Worm (Caenorhabditis elegans) whole organism, L4 larva: ENCODE results near the gene slc-25A21.

ENCODE experiments used
- D1046.2 ChIP-seq: fragments of 200-800 bp; sonication (Bioruptor generic); IDR thresholded peaks from 2 replicates; pipeline ENCODE4 v1.3.6; 2022; ENCODE audit warnings: missing genetic modification characterization, missing compliant biosample characterization
- F44E2.7 ChIP-seq: fragments of 200-800 bp; sonication (Bioruptor generic); IDR thresholded peaks from 2 replicates; pipeline ENCODE4 v2.1.2; 2022; ENCODE audit warnings: missing genetic modification characterization, missing compliant biosample characterization
- R02D3.7 ChIP-seq: fragments of 150-350 bp; sonication (generic microtip); optimal IDR thresholded peaks from 3 replicates; lab custom pipeline; 2014; ENCODE audit warnings: missing biosample characterization, missing genetic modification characterization
- T26A8.4 ChIP-seq: fragments of 200-800 bp; sonication (Bioruptor generic); IDR thresholded peaks from 2 replicates; pipeline ENCODE4 v1.3.6; 2022; ENCODE audit warnings: missing genetic modification characterization, missing compliant biosample characterization
- Y48G9A.11 ChIP-seq: fragments of 200-800 bp; sonication (Bioruptor generic); IDR thresholded peaks from 2 replicates; pipeline ENCODE4 v1.3.6; 2022; ENCODE audit warnings: missing genetic modification reagents, missing genetic modification characterization, missing compliant biosample characterization
- Y5F2A.4 ChIP-seq: fragments of 200-800 bp; sonication (Bioruptor generic); optimal IDR thresholded peaks from 2 replicates; lab custom pipeline; 2018; ENCODE audit warnings: mild to moderate bottlenecking, missing genetic modification characterization, missing compliant biosample characterization
- ZK337.2 ChIP-seq: fragments of 200-800 bp; sonication (Bioruptor generic); IDR thresholded peaks from 2 replicates; pipeline ENCODE4 v1.3.6; 2022; ENCODE audit warnings: missing genetic modification reagents, missing genetic modification characterization, missing compliant biosample characterization
- ZK546.5 ChIP-seq, 2 experiments: sonication (generic microtip); optimal IDR thresholded peaks; 2 replicates each; lab custom pipeline; 2017; ENCODE audit warnings: missing biosample characterization in 2 of 2, missing genetic modification characterization in 2 of 2
- aha-1 ChIP-seq: fragments of 150-350 bp; peaks from one replicate; lab custom pipeline; 2014; ENCODE audit warnings: missing biosample characterization, missing genetic modification characterization
- ceh-44 ChIP-seq: fragments of 200-800 bp; sonication (Bioruptor generic); IDR thresholded peaks from 2 replicates; pipeline ENCODE4 v1.3.6; 2022; ENCODE audit warnings: missing genetic modification reagents, missing genetic modification characterization, missing compliant biosample characterization
- ceh-62 ChIP-seq: sonication (generic microtip); optimal IDR thresholded peaks from 2 replicates; lab custom pipeline; 2017; ENCODE audit warnings: missing biosample characterization, missing genetic modification characterization
- ceh-82 ChIP-seq: sonication (generic microtip); optimal IDR thresholded peaks from 2 replicates; lab custom pipeline; 2017; ENCODE audit warnings: missing biosample characterization, missing genetic modification characterization
- cey-2 ChIP-seq: sonication (generic microtip); optimal IDR thresholded peaks from 3 replicates; lab custom pipeline; 2017; ENCODE audit warnings: missing genetic modification characterization, mild to moderate bottlenecking, missing compliant biosample characterization, antibody characterized with exemption, borderline replicate concordance; ENCODE audit not compliant: insufficient read depth
- daf-8 ChIP-seq: fragments of 200-800 bp; sonication (Bioruptor generic); IDR thresholded peaks from 2 replicates; pipeline ENCODE4 v1.3.6; 2022; ENCODE audit warnings: missing genetic modification characterization, missing compliant biosample characterization
- dve-1 ChIP-seq: sonication (generic microtip); optimal IDR thresholded peaks from 2 replicates; lab custom pipeline; 2017; ENCODE audit warnings: antibody characterized with exemption, mild to moderate bottlenecking, missing genetic modification characterization, missing compliant biosample characterization; ENCODE audit not compliant: insufficient read depth
- egl-43 ChIP-seq: fragments of 200-800 bp; sonication (Bioruptor generic); IDR thresholded peaks from 2 replicates; pipeline ENCODE4 v1.3.6; 2022; ENCODE audit warnings: missing genetic modification reagents, missing genetic modification characterization, missing compliant biosample characterization
- hif-1 ChIP-seq, 2 experiments: sonication (generic microtip); optimal IDR thresholded peaks; 2 replicates each; lab custom pipeline; 2016 to 2017; ENCODE audit warnings: missing compliant biosample characterization in 2 of 2, missing genetic modification characterization in 2 of 2, missing genetic modification reagents in 2 of 2, missing genotype in 2 of 2, mild to moderate bottlenecking in 1 of 2
- hlh-11 ChIP-seq: fragments of 200-800 bp; sonication (Bioruptor generic); optimal IDR thresholded peaks from 2 replicates; lab custom pipeline; 2018; ENCODE audit warnings: mild to moderate bottlenecking, missing genetic modification characterization, missing compliant biosample characterization
- hlh-30 ChIP-seq: sonication (generic microtip); optimal IDR thresholded peaks from 2 replicates; lab custom pipeline; 2017; ENCODE audit warnings: antibody characterized with exemption, mild to moderate bottlenecking, missing genetic modification characterization, missing compliant biosample characterization; ENCODE audit not compliant: insufficient read depth
- lin-1 ChIP-seq: fragments of 200-800 bp; sonication (Bioruptor generic); IDR thresholded peaks from 2 replicates; pipeline ENCODE4 v1.3.6; 2022; ENCODE audit warnings: missing genetic modification reagents, missing genetic modification characterization, missing compliant biosample characterization
- lin-15B ChIP-seq: fragments of 150-350 bp; sonication (generic microtip); optimal IDR thresholded peaks from 3 replicates; lab custom pipeline; 2014; ENCODE audit warnings: missing biosample characterization, missing genetic modification characterization
- lin-29 ChIP-seq: fragments of 200-800 bp; sonication (Bioruptor generic); IDR thresholded peaks from 2 replicates; pipeline ENCODE4 v1.3.6; 2022; ENCODE audit warnings: missing genetic modification reagents, missing genetic modification characterization, missing compliant biosample characterization
- lin-39 ChIP-seq: fragments of 150-350 bp; optimal IDR thresholded peaks from 2 replicates; lab custom pipeline; 2014; ENCODE audit warnings: missing biosample characterization, missing genetic modification reagents, missing genetic modification characterization
- lir-3 ChIP-seq: sonication (generic microtip); optimal IDR thresholded peaks from 2 replicates; lab custom pipeline; 2016; ENCODE audit warnings: mild to moderate bottlenecking, missing genetic modification characterization, missing compliant biosample characterization
- lsy-2 ChIP-seq, 2 experiments: fragments of 150-350 bp in 1 of 2; sonication (generic microtip) in 1 of 2; optimal IDR thresholded peaks; 2 replicates each; lab custom pipeline; 2014 to 2017; ENCODE audit warnings: missing biosample characterization in 2 of 2, missing genetic modification characterization in 2 of 2
- mdl-1 ChIP-seq, 2 experiments: fragments of 150-350 bp in 1 of 2; sonication (generic microtip) in 1 of 2; optimal IDR thresholded peaks; 2 replicates each; lab custom pipeline; 2014 to 2017; ENCODE audit warnings: missing biosample characterization in 2 of 2, missing genetic modification characterization in 2 of 2
- mep-1 ChIP-seq: fragments of 150-350 bp; sonication (generic microtip); optimal IDR thresholded peaks from 3 replicates; lab custom pipeline; 2014; ENCODE audit warnings: missing biosample characterization, missing genetic modification characterization
- mes-2 ChIP-seq: sonication (generic microtip); optimal IDR thresholded peaks from 2 replicates; lab custom pipeline; 2016; ENCODE audit warnings: missing genotype, mild to moderate bottlenecking, missing genetic modification characterization, missing compliant biosample characterization; ENCODE audit not compliant: poor library complexity, severe bottlenecking
- nhr-102 ChIP-seq: sonication (generic microtip); optimal IDR thresholded peaks from 2 replicates; lab custom pipeline; 2016; ENCODE audit warnings: mild to moderate bottlenecking, missing genetic modification characterization, moderate library complexity, missing compliant biosample characterization
- nhr-237 ChIP-seq: sonication (generic microtip); optimal IDR thresholded peaks from 2 replicates; lab custom pipeline; 2017; ENCODE audit warnings: missing biosample characterization, missing genetic modification characterization
- nhr-41 ChIP-seq: fragments of 200-800 bp; sonication (Bioruptor generic); IDR thresholded peaks from 2 replicates; pipeline ENCODE4 v1.3.6; 2022; ENCODE audit warnings: missing genetic modification reagents, missing genetic modification characterization, missing compliant biosample characterization
- nhr-42 ChIP-seq: fragments of 200-800 bp; sonication (Bioruptor generic); IDR thresholded peaks from 2 replicates; pipeline ENCODE4 v1.3.6; 2022; ENCODE audit warnings: missing genetic modification characterization, missing compliant biosample characterization
- nhr-48 ChIP-seq: sonication (generic microtip); optimal IDR thresholded peaks from 2 replicates; lab custom pipeline; 2016; ENCODE audit warnings: mild to moderate bottlenecking, missing genetic modification characterization, missing compliant biosample characterization
- nhr-6 ChIP-seq: fragments of 150-350 bp; optimal IDR thresholded peaks from 2 replicates; lab custom pipeline; 2014; ENCODE audit warnings: missing biosample characterization, missing genetic modification characterization
- pqm-1 ChIP-seq: sonication (generic microtip); optimal IDR thresholded peaks from 2 replicates; lab custom pipeline; 2017; ENCODE audit warnings: missing biosample characterization, missing genetic modification characterization
- sdz-12 ChIP-seq: fragments of 200-800 bp; sonication (Bioruptor generic); optimal IDR thresholded peaks from 2 replicates; lab custom pipeline; 2018; ENCODE audit warnings: mild to moderate bottlenecking, missing genetic modification characterization, missing compliant biosample characterization
- set-16 ChIP-seq: fragments of 200-800 bp; sonication (Bioruptor generic); IDR thresholded peaks from 2 replicates; pipeline ENCODE4 v1.3.6; 2022; ENCODE audit warnings: missing genetic modification reagents, missing genetic modification characterization, missing compliant biosample characterization
- snpc-4 ChIP-seq: fragments of 150-350 bp; optimal IDR thresholded peaks from 2 replicates; lab custom pipeline; 2014; ENCODE audit warnings: missing biosample characterization, missing genetic modification characterization
- spr-1 ChIP-seq: sonication (generic microtip); optimal IDR thresholded peaks from 2 replicates; lab custom pipeline; 2016; ENCODE audit warnings: mild to moderate bottlenecking, missing genetic modification characterization, missing compliant biosample characterization
- spr-3 ChIP-seq: fragments of 200-800 bp; sonication (Bioruptor generic); optimal IDR thresholded peaks from 2 replicates; lab custom pipeline; 2018; ENCODE audit warnings: mild to moderate bottlenecking, missing genetic modification characterization, missing compliant biosample characterization
- zag-1 ChIP-seq: fragments of 150-350 bp; optimal IDR thresholded peaks from 2 replicates; lab custom pipeline; 2014; ENCODE audit warnings: missing biosample characterization, missing genetic modification characterization
- zfp-2 ChIP-seq: sonication (generic microtip); optimal IDR thresholded peaks from 2 replicates; lab custom pipeline; 2016; ENCODE audit warnings: mild to moderate bottlenecking, missing genetic modification characterization, missing compliant biosample characterization
- zip-11 ChIP-seq: fragments of 200-800 bp; sonication (Bioruptor generic); IDR thresholded peaks from 2 replicates; pipeline ENCODE4 v1.3.6; 2022; ENCODE audit warnings: missing genetic modification characterization, missing compliant biosample characterization
- zip-2 ChIP-seq: fragments of 150-350 bp; optimal IDR thresholded peaks from 2 replicates; lab custom pipeline; 2014; ENCODE audit warnings: missing biosample characterization, missing genetic modification characterization
- ztf-11 ChIP-seq: fragments of 150-350 bp; optimal IDR thresholded peaks from 2 replicates; lab custom pipeline; 2014; ENCODE audit warnings: missing biosample characterization, missing genetic modification characterization
- ztf-7 ChIP-seq: fragments of 150-350 bp; optimal IDR thresholded peaks from 2 replicates; lab custom pipeline; 2014; ENCODE audit warnings: missing biosample characterization, missing genetic modification characterization

slc-25A21 gene

DNA sequence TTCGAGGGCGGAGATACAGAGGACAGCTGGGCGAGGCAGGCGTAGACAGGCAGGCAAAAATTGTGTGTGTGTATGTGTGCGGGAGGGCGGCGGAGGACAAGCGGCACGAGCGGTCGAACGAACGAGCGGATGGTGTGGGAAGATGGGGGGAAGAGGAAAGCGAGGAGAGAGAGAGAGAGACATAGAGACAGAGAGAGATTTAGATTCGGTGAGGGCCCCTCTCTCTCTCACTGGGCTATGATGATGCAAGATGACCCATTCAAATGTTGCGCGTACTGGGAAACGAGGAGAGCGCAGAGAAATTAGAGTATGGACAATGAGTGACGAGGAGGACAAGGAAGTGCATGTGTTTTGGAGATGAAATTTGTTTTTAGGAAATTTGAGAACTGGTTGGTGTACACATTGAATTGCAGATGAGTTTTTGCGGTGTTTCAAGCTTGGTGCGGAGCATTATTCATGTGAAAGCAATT, 41.9 kb upstream of the slc-25A21 start (continued):
- TF ChIP-seq ceh-62 (tag; lab: Kevin White, UChicago) (no peak), sdz-12 (GFP tag; lab: Kevin White, UChicago) (no peak), hif-1 (tag; optimal IDR thresholded peaks at IDR 0.05; lab: Kevin White, UChicago) (peak in 1 of 2 experiments; percentile 65), daf-8 (GFP tag; lab: Robert Waterston, UW) (no peak), egl-43 (GFP tag; lab: Robert Waterston, UW) (peak; percentile 80), R02D3.7 (no peak), nhr-102 (tag; lab: Kevin White, UChicago) (peak; percentile 21), nhr-48 (tag; lab: Kevin White, UChicago) (peak; percentile 69), mep-1 (tag; lab: Kevin White, UChicago) (peak; percentile 86), aha-1 (tag; lab: Kevin White, UChicago) (peak; percentile 90), ceh-44 (GFP tag; lab: Robert Waterston, UW) (no peak), set-16 (GFP tag; lab: Robert Waterston, UW) (peak; percentile 92), ceh-82 (tag; lab: Kevin White, UChicago) (no peak), mdl-1 (tag; optimal IDR thresholded peaks at IDR 0.05; lab: Kevin White, UChicago) (peak; percentile 83 to 89), lin-15B (tag; lab: Kevin White, UChicago) (no peak), nhr-237 (tag; lab: Kevin White, UChicago) (no peak), nhr-42 (GFP tag; lab: Robert Waterston, UW) (no peak), pqm-1 (no peak), ztf-11 (tag; lab: Kevin White, UChicago) (no peak), Y48G9A.11 (no peak), mes-2 (tag; lab: Kevin White, UChicago) (peak; percentile 44), zfp-2 (tag; lab: Kevin White, UChicago) (no peak), ztf-7 (tag; lab: Kevin White, UChicago) (peak; percentile 61), D1046.2 (no peak), lin-39 (tag; lab: Kevin White, UChicago) (no peak), zip-2 (tag; lab: Kevin White, UChicago) (no peak), F44E2.7 (GFP tag; lab: Robert Waterston, UW) (no peak), nhr-6 (no peak), lir-3 (tag; lab: Kevin White, UChicago) (no peak), spr-3 (GFP tag; lab: Kevin White, UChicago) (no peak), dve-1 (tag; lab: Kevin White, UChicago) (peak; percentile 49), spr-1 (peak; percentile 64), hlh-11 (tag; lab: Kevin White, UChicago) (peak; percentile 89), snpc-4 (no peak), zag-1 (tag; lab: Kevin White, UChicago) (no peak), nhr-41 (GFP tag; lab: Robert Waterston, UW) (no peak), cey-2 (tag; lab: Kevin White, UChicago) (no peak), hlh-30 (peak; percentile 88), T26A8.4 (GFP tag; lab: Robert Waterston, UW) (no peak), ZK546.5 (tag; optimal IDR thresholded peaks at IDR 0.05; lab: Kevin White, UChicago) (no peak), lsy-2 (tag; optimal IDR thresholded peaks at IDR 0.05; lab: Kevin White, UChicago) (peak; percentile 59 to 76), zip-11 (GFP tag; lab: Robert Waterston, UW) (no peak), Y5F2A.4 (no peak), lin-29 (GFP tag; lab: Robert Waterston, UW) (peak; percentile 40; the same call in 1 of the 2 replicates), ZK337.2 (GFP tag; lab: Robert Waterston, UW) (no peak), lin-1 (no peak)
